Worm (Caenorhabditis elegans): ENCODE results near the gene sox-4.

The sox-4 gene

DNA sequence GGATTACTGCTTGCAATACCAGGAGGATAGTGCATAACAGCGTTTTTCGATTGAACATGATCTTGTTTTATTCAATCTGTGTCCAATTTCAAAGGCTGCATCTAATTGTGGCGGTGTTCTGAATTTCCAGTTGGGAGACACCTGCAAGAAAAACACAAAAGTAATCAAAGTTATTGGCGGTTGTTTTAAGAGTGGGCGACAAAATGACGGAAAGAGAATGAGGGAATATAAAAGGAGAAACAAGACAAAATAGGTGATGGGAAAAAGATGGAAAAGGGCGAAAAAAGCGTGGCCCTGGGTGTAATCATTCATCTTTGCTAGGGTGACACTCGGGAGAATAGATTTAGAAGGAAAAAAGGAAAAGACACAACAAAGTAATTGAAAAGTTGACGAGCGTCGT, 43.0 kb downstream of the sox-4 start, which contains the start of the genes ZK377.15 and sax-3:
ZK377.15 (minus strand) TSS at position 101 of the 400 bp plus-strand sequence.
sax-3 (minus strand) TSS at position 143 of the 400 bp plus-strand sequence.
- TF ChIP-seq lir-1 (GFP tag; conservative IDR thresholded peaks at IDR 0.05) = no peak
- no peak for TF ChIP-seq nfyb-1 (GFP tag; IDR thresholded peaks at IDR 0.05)
- TF ChIP-seq ZK185.1 (tag; optimal IDR thresholded peaks at IDR 0.05; ENCODE audit: poor library complexity, severe bottlenecking) = no peak
- no peak for TF ChIP-seq ceh-100 (GFP tag; IDR thresholded peaks at IDR 0.05)
- TF ChIP-seq ztf-22 (GFP tag; optimal IDR thresholded peaks at IDR 0.05) = no peak
- no peak for TF ChIP-seq unc-62 (GFP tag; optimal IDR thresholded peaks at IDR 0.05)
- TF ChIP-seq T26A5.8 (tag; optimal IDR thresholded peaks at IDR 0.05) = no peak
- TF ChIP-seq fkh-3 (tag; optimal IDR thresholded peaks at IDR 0.05) = no peak
- TF ChIP-seq ztf-6 (GFP tag; IDR thresholded peaks at IDR 0.05) = no peak
- no peak for TF ChIP-seq hsf-1 (GFP tag; IDR thresholded peaks at IDR 0.05)
- no peak for TF ChIP-seq bed-2 (GFP tag; IDR thresholded peaks at IDR 0.05)
- no peak for TF ChIP-seq efl-1 (GFP tag; optimal IDR thresholded peaks at IDR 0.05)
- no peak for TF ChIP-seq Y56A3A.18 (GFP tag; IDR thresholded peaks at IDR 0.05)
- TF ChIP-seq ceh-27 (GFP tag; optimal IDR thresholded peaks at IDR 0.05) = no peak
- no peak for TF ChIP-seq F55B11.4 (tag; optimal IDR thresholded peaks at IDR 0.05; ENCODE audit: borderline replicate concordance, insufficient read depth)
- no peak for TF ChIP-seq ceh-91 (GFP tag; IDR thresholded peaks at IDR 0.05)
- no peak for TF ChIP-seq F52B5.7 (tag; optimal IDR thresholded peaks at IDR 0.05)
- TF ChIP-seq lsy-27 (tag; optimal IDR thresholded peaks at IDR 0.05; ENCODE audit: borderline replicate concordance, insufficient read depth) = no peak

- TF ChIP-seq Y79H2A.3 (GFP tag; conservative IDR thresholded peaks at IDR 0.05) (no peak), unc-62 (GFP tag; optimal IDR thresholded peaks at IDR 0.05) (no peak), ccch-3 (GFP tag; optimal IDR thresholded peaks at IDR 0.05) (no peak), cebp-1 (GFP tag; IDR thresholded peaks at IDR 0.05) (peak; percentile 52; the same call in 1 of the 2 replicates), cebp-1 (tag; optimal IDR thresholded peaks at IDR 0.05) (peak; percentile 91), atf-7 (tag; optimal IDR thresholded peaks at IDR 0.05) (no peak), tbx-9 (tag; optimal IDR thresholded peaks at IDR 0.05; ENCODE audit: borderline replicate concordance) (no peak)
Observed at ce11 chrX:3464309-3465038, 44.3 kb downstream of the sox-4 start.

ce11 chrX:3463875-3464274, 44.9 kb downstream of the sox-4 start:
- TF ChIP-seq lsy-27 (tag; optimal IDR thresholded peaks at IDR 0.05; ENCODE audit: borderline replicate concordance, insufficient read depth) (no peak), attf-6 (GFP tag; IDR thresholded peaks at IDR 0.05) (no peak), nhr-179 (tag; optimal IDR thresholded peaks at IDR 0.05) (no peak), xnd-1 (tag; optimal IDR thresholded peaks at IDR 0.05) (no peak), chd-7 (tag; optimal IDR thresholded peaks at IDR 0.05) (no peak), F49E8.2 (tag; optimal IDR thresholded peaks at IDR 0.05; ENCODE audit: insufficient read depth) (no peak), fkh-3 (tag; optimal IDR thresholded peaks at IDR 0.05) (no peak), egl-18 (GFP tag; IDR thresholded peaks at IDR 0.05) (no peak), ceh-58 (GFP tag; IDR thresholded peaks at IDR 0.05) (no peak)

DNA sequence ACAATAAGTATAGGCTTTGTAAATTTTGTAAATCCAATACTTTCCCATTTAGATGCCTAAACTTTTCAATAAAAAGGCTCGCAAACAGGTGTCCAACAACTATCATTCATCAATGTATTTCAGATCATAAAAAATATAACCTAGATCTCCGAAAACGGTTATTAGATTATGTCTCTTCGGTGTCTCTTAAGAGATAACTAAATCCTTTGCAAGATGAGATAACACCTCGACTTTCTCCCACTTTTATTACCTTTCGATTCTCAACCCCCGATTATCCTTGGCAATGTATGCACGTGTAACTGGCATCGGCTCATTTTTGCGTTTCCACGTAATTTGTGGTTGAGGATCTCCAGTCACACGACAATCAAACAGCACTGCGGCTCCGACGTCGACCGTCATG, 46.7 kb downstream of the sox-4 start:
- TF ChIP-seq B0261.1 (tag; optimal IDR thresholded peaks at IDR 0.05) = no peak
- no peak for TF ChIP-seq F10E7.11 (tag; optimal IDR thresholded peaks at IDR 0.05)
- TF ChIP-seq Y67H2A.10 (GFP tag; conservative IDR thresholded peaks at IDR 0.05) = no peak
- no peak for TF ChIP-seq ztf-18 (tag; optimal IDR thresholded peaks at IDR 0.05)
- no peak for TF ChIP-seq lin-26 (GFP tag; IDR thresholded peaks at IDR 0.05)

Measured in whole organism, young adult.